Fruit fly (Drosophila melanogaster): ENCODE data around the gene dnc.

The dnc gene

DNA sequence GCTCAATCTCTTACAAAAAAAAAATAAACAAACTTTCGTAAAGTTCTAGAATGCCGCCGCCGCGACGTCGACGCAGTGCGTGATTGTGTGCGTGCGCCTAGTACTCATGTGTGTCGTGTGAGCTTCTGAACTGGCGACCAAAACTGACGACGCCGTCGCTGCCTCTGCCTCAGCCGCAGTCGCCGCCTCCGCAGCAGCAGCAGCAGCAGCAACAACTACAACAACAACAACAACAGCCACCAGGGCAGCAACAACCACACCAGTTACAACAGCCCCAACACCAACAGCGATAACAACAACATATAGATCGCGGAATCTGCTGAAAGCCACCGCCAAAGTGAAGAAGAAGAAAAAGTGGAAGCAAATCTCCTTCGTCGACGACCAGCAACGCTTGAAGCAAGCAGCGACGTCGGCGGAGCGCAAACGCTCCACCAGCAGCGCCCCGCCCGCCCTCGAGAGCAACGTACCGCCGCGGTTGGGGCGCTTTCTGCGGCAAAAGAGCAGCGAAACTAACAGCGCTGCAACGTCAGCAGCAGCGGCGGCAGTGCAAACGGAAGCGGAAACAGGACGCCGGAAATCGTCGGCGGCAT is 114.9 kb downstream of the dnc start:
- no peak for TF ChIP-seq OdsH (GFP tag; optimal IDR thresholded peaks at IDR 0.05)

DNA sequence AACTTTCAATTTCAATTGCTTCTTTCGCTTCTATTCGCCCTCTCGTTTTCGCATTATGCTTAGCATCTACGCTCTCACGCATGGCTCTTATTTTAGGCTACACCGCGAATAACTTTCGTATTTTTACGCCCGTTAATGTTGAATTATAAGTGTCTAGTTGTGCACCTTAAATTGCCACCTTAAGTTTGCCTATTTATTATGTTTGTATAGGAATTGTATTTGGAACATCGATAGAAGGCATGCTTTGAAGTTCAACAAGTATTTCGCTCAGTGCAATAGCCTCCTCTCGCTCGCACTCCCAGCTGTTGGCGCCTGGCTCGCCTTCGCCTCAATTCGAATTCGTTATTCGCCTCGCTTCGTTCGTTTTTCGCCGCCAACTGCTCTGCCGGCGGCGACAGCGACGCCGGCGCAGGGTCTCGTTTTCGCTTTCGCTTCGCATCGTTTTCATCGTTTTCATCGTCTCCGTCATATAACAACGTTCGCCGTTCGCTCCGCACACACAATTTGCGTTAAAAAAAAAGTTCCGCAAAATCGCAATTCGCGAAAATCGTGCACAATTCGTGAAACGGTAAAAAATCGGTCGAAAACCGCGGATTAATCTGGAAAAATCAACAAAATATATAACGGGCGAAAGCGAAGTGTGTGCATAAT is 118.7 kb downstream of the dnc start:
- TF ChIP-seq Rel (GFP tag; optimal IDR thresholded peaks at IDR 0.05): peak; percentile 41
- peak; percentile 26 for TF ChIP-seq Rel (tag; optimal IDR thresholded peaks at IDR 0.05)
- peak; percentile 67 for TF ChIP-seq sage (GFP tag; optimal IDR thresholded peaks at IDR 0.05)
- TF ChIP-seq tai (GFP tag; optimal IDR thresholded peaks at IDR 0.05): peak; percentile 86
- no peak for TF ChIP-seq usp (GFP tag; optimal IDR thresholded peaks at IDR 0.05)
- peak; percentile 97 for TF ChIP-seq ey (GFP tag; optimal IDR thresholded peaks at IDR 0.05)
- peak; percentile 96 for TF ChIP-seq h (GFP tag; optimal IDR thresholded peaks at IDR 0.05)
- TF ChIP-seq dsf (GFP tag; optimal IDR thresholded peaks at IDR 0.05; ENCODE audit: borderline replicate concordance): peak; percentile 48
- peak; percentile 85 for TF ChIP-seq woc (GFP tag; optimal IDR thresholded peaks at IDR 0.05)
- TF ChIP-seq psq (GFP tag; optimal IDR thresholded peaks at IDR 0.05): peak; percentile 85
- TF ChIP-seq Hr78 (GFP tag; optimal IDR thresholded peaks at IDR 0.05): no peak
- TF ChIP-seq Jra (GFP tag; optimal IDR thresholded peaks at IDR 0.05): peak; percentile 85
- peak; percentile 87 for TF ChIP-seq HLH106 (tag; optimal IDR thresholded peaks at IDR 0.05)
- TF ChIP-seq jim (GFP tag; optimal IDR thresholded peaks at IDR 0.05): no peak
- no peak for TF ChIP-seq lola (GFP tag; optimal IDR thresholded peaks at IDR 0.05)
- peak; percentile 64 for TF ChIP-seq Mio (GFP tag; optimal IDR thresholded peaks at IDR 0.05)
- no peak for TF ChIP-seq Vsx2 (GFP tag; optimal IDR thresholded peaks at IDR 0.05; ENCODE audit: partially characterized antibody)
- peak; percentile 85 for TF ChIP-seq Sp1 (GFP tag; optimal IDR thresholded peaks at IDR 0.05)
- peak; percentile 60 for TF ChIP-seq GATAd (GFP tag; optimal IDR thresholded peaks at IDR 0.05)
- TF ChIP-seq foxo (GFP tag; optimal IDR thresholded peaks at IDR 0.05): peak; percentile 49 to 96
- TF ChIP-seq N (GFP tag; optimal IDR thresholded peaks at IDR 0.05): no peak
- no peak for TF ChIP-seq Abd-B (GFP tag; optimal IDR thresholded peaks at IDR 0.05)
- TF ChIP-seq br (GFP tag; optimal IDR thresholded peaks at IDR 0.05): peak; percentile 94
- no peak for TF ChIP-seq Dfd (GFP tag; optimal IDR thresholded peaks at IDR 0.05)
- TF ChIP-seq Hr83 (GFP tag; optimal IDR thresholded peaks at IDR 0.05; ENCODE audit: poor library complexity, severe bottlenecking): peak; percentile 8
- peak; percentile 77 for TF ChIP-seq CrebA (GFP tag; optimal IDR thresholded peaks at IDR 0.05; ENCODE audit: borderline replicate concordance)
- TF ChIP-seq Hnf4 (GFP tag; optimal IDR thresholded peaks at IDR 0.05): peak; percentile 94
- no peak for TF ChIP-seq Dif (GFP tag; optimal IDR thresholded peaks at IDR 0.05; ENCODE audit: partially characterized antibody)
- TF ChIP-seq sv (GFP tag; optimal IDR thresholded peaks at IDR 0.05): peak; percentile 94
- peak; percentile 78 for TF ChIP-seq brk (GFP tag; optimal IDR thresholded peaks at IDR 0.05)
- TF ChIP-seq CG32264 (GFP tag; optimal IDR thresholded peaks at IDR 0.05): peak; percentile 78
- no peak for TF ChIP-seq dl (GFP tag; optimal IDR thresholded peaks at IDR 0.05; ENCODE audit: insufficient read depth in 1 of 2, partially characterized antibody in 2 of 2)
- peak; percentile 94 for TF ChIP-seq OdsH (GFP tag; optimal IDR thresholded peaks at IDR 0.05)
- no peak for TF ChIP-seq pan (optimal IDR thresholded peaks at IDR 0.05)
- TF ChIP-seq rgr (GFP tag; optimal IDR thresholded peaks at IDR 0.05): peak; percentile 95
- TF ChIP-seq fru (GFP tag; optimal IDR thresholded peaks at IDR 0.05): peak; percentile 97
- peak; percentile 14 for TF ChIP-seq CG9705 (GFP tag; optimal IDR thresholded peaks at IDR 0.05)
- TF ChIP-seq Myc (optimal IDR thresholded peaks at IDR 0.05): no peak
- TF ChIP-seq dmrt93B (GFP tag; optimal IDR thresholded peaks at IDR 0.05): peak; percentile 83

DNA sequence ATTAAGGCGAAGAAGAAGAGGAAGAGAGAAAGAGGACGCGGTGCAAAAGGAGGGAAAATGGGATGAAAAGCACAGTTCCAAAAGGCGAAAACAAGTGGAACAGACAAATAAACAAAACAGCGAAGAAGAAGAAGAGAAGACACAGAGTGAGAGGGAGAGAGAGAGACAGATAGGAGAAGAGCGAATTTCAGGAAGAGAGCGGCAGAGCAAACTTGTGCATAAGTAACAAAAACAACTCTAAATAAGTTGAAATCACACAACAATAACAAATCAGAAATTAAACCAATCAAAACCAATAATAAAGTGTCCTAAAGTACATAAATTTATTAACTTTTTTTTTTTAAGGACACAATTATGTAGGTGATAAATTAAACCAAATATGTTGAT is 119.2 kb downstream of the dnc start:
- no peak for TF ChIP-seq Dif (GFP tag; optimal IDR thresholded peaks at IDR 0.05; ENCODE audit: partially characterized antibody)
- TF ChIP-seq HLH106 (tag; optimal IDR thresholded peaks at IDR 0.05): no peak
- no peak for TF ChIP-seq CG32264 (GFP tag; optimal IDR thresholded peaks at IDR 0.05)
- TF ChIP-seq sv (GFP tag; optimal IDR thresholded peaks at IDR 0.05): no peak
- no peak for TF ChIP-seq rgr (GFP tag; optimal IDR thresholded peaks at IDR 0.05)
- no peak for TF ChIP-seq Hnf4 (GFP tag; optimal IDR thresholded peaks at IDR 0.05)
- TF ChIP-seq jim (GFP tag; optimal IDR thresholded peaks at IDR 0.05): no peak
- TF ChIP-seq tai (GFP tag; optimal IDR thresholded peaks at IDR 0.05): no peak

Data from whole organism, wandering third instar larva.